Fruit fly (Drosophila melanogaster) ovary, adult (tissue): ENCODE data around the gene dec.

Experiments
- CG17801 ChIP-seq: fragments of 200-800 bp; optimal IDR thresholded peaks from 2 replicates; lab custom pipeline; 2019; ENCODE audit warnings: missing biosample characterization, mild to moderate bottlenecking, missing genetic modification characterization, moderate library complexity; ENCODE audit not compliant: partially characterized antibody

The dec gene

dm6 chrX:7888386-7889024 is 15.5 kb upstream of the dec start, which contains the start of gene Acat1:
Gene Acat1, minus strand, starts transcription at chrX:7888785.
- TF ChIP-seq CG17801 = peak; percentile 84

- no peak for TF ChIP-seq CG17801
Observed at dm6 chrX:7884360-7884759, 11.3 kb upstream of the dec start, which contains the start of gene Ir7g. Gene Ir7g, plus strand, starts transcription at chrX:7884660.

dm6 chrX:7883926-7884325 is 10.9 kb upstream of the dec start, which contains the start of gene Ir7f:
Gene Ir7f, minus strand, starts transcription at chrX:7884026.
- no peak for TF ChIP-seq CG17801

dm6 chrX:7881579-7881978 is 8.6 kb upstream of the dec start, which contains the start of gene Ir7e:
Gene Ir7e, minus strand, starts transcription at chrX:7881679.
- TF ChIP-seq CG17801 = no peak

- TF ChIP-seq CG17801 = no peak
Observed at dm6 chrX:7878736-7879135, 5.7 kb upstream of the dec start, which contains the start of gene Ir7d. Gene Ir7d, minus strand, starts transcription at chrX:7878836.

- no peak for TF ChIP-seq CG17801
Observed at dm6 chrX:7874094-7874493, 1.1 kb upstream of the dec start, which contains the start of gene Ir7c. Gene Ir7c, plus strand, starts transcription at chrX:7874394.

- no peak for TF ChIP-seq CG17801
Observed at dm6 chrX:7866868-7867267, 6.2 kb downstream of the dec start, which contains the start of gene Ir7b. Gene Ir7b, minus strand, starts transcription at chrX:7866968.

dm6 chrX:7857873-7858272 is 15.1 kb downstream of the dec start, which contains the start of gene CG1409:
Gene CG1409, plus strand, starts transcription at chrX:7858173.
- TF ChIP-seq CG17801 = no peak

dm6 chrX:7854144-7854543 is 18.9 kb downstream of the dec start, which contains the start of gene CG10920:
Gene CG10920, minus strand, starts transcription at chrX:7854244.
- TF ChIP-seq CG17801 = no peak

- no peak for TF ChIP-seq CG17801
Observed at dm6 chrX:7825897-7826296, 47.1 kb downstream of the dec start, which contains the start of gene CARPA. Gene CARPA, plus strand, starts transcription at chrX:7826197.

- TF ChIP-seq CG17801 = no peak
Observed at dm6 chrX:7825310-7825709, 47.7 kb downstream of the dec start.

dm6 chrX:7822910-7823309 is 50.1 kb downstream of the dec start:
- TF ChIP-seq CG17801 = no peak
